Worm (Caenorhabditis elegans) whole organism, young adult: ENCODE results near the gene C32H11.3.

Source experiments
- C06A6.2 ChIP-seq: fragments of 200-800 bp; sonication (Bioruptor generic); conservative IDR thresholded peaks from 2 replicates; pipeline ENCODE4 v1.3.6; 2022; ENCODE audit warnings: missing genetic modification characterization, missing compliant biosample characterization
- F10E7.11 ChIP-seq: sonication (generic microtip); optimal IDR thresholded peaks from 2 replicates; lab custom pipeline; 2017; ENCODE audit warnings: mild to moderate bottlenecking, missing genetic modification characterization, moderate library complexity, missing compliant biosample characterization
- F57A8.1 ChIP-seq: fragments of 200-800 bp; sonication (Bioruptor generic); optimal IDR thresholded peaks from 2 replicates; lab custom pipeline; 2018; ENCODE audit warnings: mild to moderate bottlenecking, missing genetic modification characterization, moderate library complexity, missing compliant biosample characterization
- ama-1 ChIP-seq, 3 experiments: fragments of 150-350 bp in 1 of 3; sonication (generic microtip) in 2 of 3; optimal IDR thresholded peaks; 2 replicates each; lab custom pipeline; 2014 to 2018; ENCODE audit warnings: missing biosample characterization in 2 of 3, missing genetic modification characterization in 2 of 3, missing genetic modification reagents in 2 of 3
- ceh-58 ChIP-seq: fragments of 200-800 bp; sonication (Bioruptor generic); IDR thresholded peaks from 2 replicates; pipeline ENCODE4 v1.3.6; 2022; ENCODE audit warnings: missing genetic modification characterization, missing compliant biosample characterization
- pha-4 ChIP-seq: fragments of 150-350 bp; sonication (generic microtip); optimal IDR thresholded peaks from 2 replicates; lab custom pipeline; 2014; ENCODE audit warnings: missing biosample characterization, missing genetic modification reagents, missing genetic modification characterization
- rcor-1 ChIP-seq: fragments of 200-800 bp; sonication (Bioruptor generic); IDR thresholded peaks from 2 replicates; pipeline ENCODE4 v1.3.6; 2022; ENCODE audit warnings: missing genetic modification reagents, missing genetic modification characterization, missing compliant biosample characterization
- repo-1 ChIP-seq: sonication (generic microtip); optimal IDR thresholded peaks from 2 replicates; lab custom pipeline; 2017; ENCODE audit warnings: mild to moderate bottlenecking, missing genetic modification characterization, missing compliant biosample characterization

ce11 chrIV:12909871-12910270 lies 8.5 kb upstream of the C32H11.3 start, which contains the start of gene K08D8.4:
- TF ChIP-seq rcor-1 (GFP tag; lab: Robert Waterston, UW) (no peak), ceh-58 (GFP tag; lab: Robert Waterston, UW) (no peak), F57A8.1 (no peak), repo-1 (tag; lab: Kevin White, UChicago) (no peak), C06A6.2 (GFP tag; lab: Robert Waterston, UW) (no peak), pha-4 (no peak), ama-1 (optimal IDR thresholded peaks at IDR 0.05; lab: Kevin White, UChicago) (no peak), ama-1 (GFP tag; optimal IDR thresholded peaks at IDR 0.05; lab: Kevin White, UChicago) (no peak), F10E7.11 (tag; lab: Kevin White, UChicago) (no peak)
